Worm (Caenorhabditis elegans) whole organism, early embryonic: ENCODE data around the gene srsx-12.

Experiments used
- B0310.2 ChIP-seq: sonication (generic microtip); optimal IDR thresholded peaks from 2 replicates; lab custom pipeline; 2016; ENCODE audit warnings: mild to moderate bottlenecking, missing genetic modification characterization, missing compliant biosample characterization
- F13C5.2 ChIP-seq: sonication (generic microtip); optimal IDR thresholded peaks from 2 replicates; lab custom pipeline; 2017; ENCODE audit warnings: mild to moderate bottlenecking, missing genetic modification characterization, inconsistent platforms, missing compliant biosample characterization
- aly-1 ChIP-seq: sonication (generic microtip); optimal IDR thresholded peaks from 2 replicates; lab custom pipeline; 2016; ENCODE audit warnings: missing genetic modification characterization, missing compliant biosample characterization
- ama-1 ChIP-seq: fragments of 150-350 bp; optimal IDR thresholded peaks from 2 replicates; lab custom pipeline; 2014
- ceh-13 ChIP-seq: fragments of 200-800 bp; sonication (Bioruptor generic); optimal IDR thresholded peaks from 2 replicates; lab custom pipeline; 2018; ENCODE audit warnings: mild to moderate bottlenecking, missing genetic modification characterization, missing compliant biosample characterization
- ceh-36 ChIP-seq: sonication (generic microtip); optimal IDR thresholded peaks from 2 replicates; lab custom pipeline; 2016; ENCODE audit warnings: missing genetic modification characterization, inconsistent platforms, missing compliant biosample characterization
- ets-7 ChIP-seq: sonication (generic microtip); optimal IDR thresholded peaks from 2 replicates; lab custom pipeline; 2016; ENCODE audit warnings: missing genotype, missing genetic modification characterization, missing compliant biosample characterization
- flt-1 ChIP-seq: fragments of 200-800 bp; sonication (Bioruptor generic); IDR thresholded peaks from 2 replicates; pipeline ENCODE4 v1.3.6; 2022; ENCODE audit warnings: missing genetic modification characterization, missing compliant biosample characterization
- hmbx-1 ChIP-seq: sonication (generic microtip); optimal IDR thresholded peaks from 2 replicates; lab custom pipeline; 2016; ENCODE audit warnings: mild to moderate bottlenecking, missing genetic modification characterization, missing compliant biosample characterization
- hmg-4 ChIP-seq: fragments of 200-800 bp; sonication (Bioruptor generic); optimal IDR thresholded peaks from 2 replicates; lab custom pipeline; 2018; ENCODE audit warnings: mild to moderate bottlenecking, missing genetic modification characterization, missing compliant biosample characterization
- hnd-1 ChIP-seq: sonication (generic microtip); optimal IDR thresholded peaks from 2 replicates; lab custom pipeline; 2016; ENCODE audit warnings: missing genetic modification characterization, missing compliant biosample characterization
- pes-1 ChIP-seq: fragments of 200-800 bp; sonication (Bioruptor generic); IDR thresholded peaks from 2 replicates; pipeline ENCODE4 v1.3.6; 2022; ENCODE audit warnings: missing genetic modification reagents, missing genetic modification characterization, missing compliant biosample characterization
- scrt-1 ChIP-seq: fragments of 200-800 bp; sonication (Bioruptor generic); IDR thresholded peaks from 2 replicates; pipeline ENCODE4 v1.3.6; 2022; ENCODE audit warnings: missing genetic modification characterization, missing compliant biosample characterization
- sea-1 ChIP-seq: fragments of 200-800 bp; sonication (Bioruptor generic); conservative IDR thresholded peaks from 2 replicates; pipeline ENCODE4 v1.3.6; 2022; ENCODE audit warnings: missing genetic modification characterization, missing compliant biosample characterization
- tbx-11 ChIP-seq: fragments of 200-800 bp; sonication (Bioruptor generic); IDR thresholded peaks from 2 replicates; pipeline ENCODE4 v1.3.6; 2022; ENCODE audit warnings: missing genetic modification characterization, missing compliant biosample characterization
- tbx-37 ChIP-seq: fragments of 200-800 bp; sonication (Bioruptor generic); conservative IDR thresholded peaks from 2 replicates; pipeline ENCODE4 v1.3.6; 2022; ENCODE audit warnings: missing genetic modification reagents, missing genetic modification characterization, missing compliant biosample characterization
- tra-4 ChIP-seq: sonication (generic microtip); optimal IDR thresholded peaks from 2 replicates; lab custom pipeline; 2017; ENCODE audit warnings: missing genetic modification characterization, missing compliant biosample characterization

Gene srsx-12

ce11 chrV:5012193-5012853, 31.6 kb upstream of the srsx-12 start, which contains the start of gene srr-6:
Gene srr-6 (plus strand): TSS chrV:5012803.
- TF ChIP-seq tbx-11 (GFP tag; lab: Robert Waterston, UW) (no peak), B0310.2 (no peak), flt-1 (GFP tag; lab: Robert Waterston, UW) (no peak), ceh-13 (GFP tag; lab: Kevin White, UChicago) (no peak), hmg-4 (GFP tag; lab: Kevin White, UChicago) (no peak), ama-1 (lab: Kevin White, UChicago) (no peak), aly-1 (tag; lab: Kevin White, UChicago) (no peak), sea-1 (no peak), tbx-37 (GFP tag; lab: Robert Waterston, UW) (no peak), pes-1 (GFP tag; lab: Robert Waterston, UW) (no peak), scrt-1 (no peak), ceh-36 (no peak), F13C5.2 (tag; lab: Kevin White, UChicago) (no peak), hmbx-1 (tag; lab: Kevin White, UChicago) (no peak), ets-7 (tag; lab: Kevin White, UChicago) (no peak), hnd-1 (no peak), tra-4 (tag; lab: Kevin White, UChicago) (no peak)

ce11 chrV:5001386-5001785, 20.6 kb upstream of the srsx-12 start, which contains the start of gene srr-8:
Gene srr-8 (plus strand): TSS chrV:5001686.
- TF ChIP-seq ama-1 (lab: Kevin White, UChicago) (no peak), F13C5.2 (tag; lab: Kevin White, UChicago) (no peak), hmbx-1 (tag; lab: Kevin White, UChicago) (no peak), tra-4 (tag; lab: Kevin White, UChicago) (no peak), tbx-11 (GFP tag; lab: Robert Waterston, UW) (no peak), tbx-37 (GFP tag; lab: Robert Waterston, UW) (no peak), B0310.2 (no peak), ceh-13 (GFP tag; lab: Kevin White, UChicago) (no peak), flt-1 (GFP tag; lab: Robert Waterston, UW) (no peak), aly-1 (tag; lab: Kevin White, UChicago) (no peak), sea-1 (no peak), ceh-36 (no peak), scrt-1 (no peak), hmg-4 (GFP tag; lab: Kevin White, UChicago) (no peak), hnd-1 (no peak), pes-1 (GFP tag; lab: Robert Waterston, UW) (no peak), ets-7 (tag; lab: Kevin White, UChicago) (no peak)

ce11 chrV:5000406-5000805, 19.6 kb upstream of the srsx-12 start, which contains the start of gene ugt-7:
Gene ugt-7 (minus strand): TSS chrV:5000566.
- no peak for TF ChIP-seq pes-1 (GFP tag; lab: Robert Waterston, UW)

ce11 chrV:4995155-4995554, 14.4 kb upstream of the srsx-12 start, which contains the start of gene ncx-9:
Gene ncx-9 (minus strand): TSS chrV:4995255.
- TF ChIP-seq pes-1 (GFP tag; lab: Robert Waterston, UW) (no peak), B0310.2 (no peak), ama-1 (lab: Kevin White, UChicago) (no peak), ceh-36 (no peak), tbx-37 (GFP tag; lab: Robert Waterston, UW) (no peak)

- no peak for TF ChIP-seq sea-1
Measured at ce11 chrV:4987097-4987496, 6.3 kb upstream of the srsx-12 start, which contains the start of gene ncx-8. Gene ncx-8 (minus strand): TSS chrV:4987197.

- TF ChIP-seq tra-4 (tag; lab: Kevin White, UChicago) (no peak), pes-1 (GFP tag; lab: Robert Waterston, UW) (no peak), ceh-36 (no peak), F13C5.2 (tag; lab: Kevin White, UChicago) (no peak), hmg-4 (GFP tag; lab: Kevin White, UChicago) (no peak), aly-1 (tag; lab: Kevin White, UChicago) (no peak), scrt-1 (no peak), ets-7 (tag; lab: Kevin White, UChicago) (no peak), sea-1 (no peak), ceh-13 (GFP tag; lab: Kevin White, UChicago) (no peak), tbx-11 (GFP tag; lab: Robert Waterston, UW) (no peak), tbx-37 (GFP tag; lab: Robert Waterston, UW) (no peak), B0310.2 (no peak), hnd-1 (no peak), hmbx-1 (tag; lab: Kevin White, UChicago) (no peak), ama-1 (lab: Kevin White, UChicago) (no peak), flt-1 (GFP tag; lab: Robert Waterston, UW) (no peak)
Measured at ce11 chrV:4983091-4983490, 2.3 kb upstream of the srsx-12 start, which contains the start of gene srsx-13. Gene srsx-13 (minus strand): TSS chrV:4983191.

ce11 chrV:4980094-4980493, 679 bp downstream of the srsx-12 start:
- no peak for TF ChIP-seq tbx-11 (GFP tag; lab: Robert Waterston, UW)
- no peak for TF ChIP-seq tra-4 (tag; lab: Kevin White, UChicago)
- no peak for TF ChIP-seq scrt-1
- TF ChIP-seq ceh-13 (GFP tag; lab: Kevin White, UChicago), result no peak
- TF ChIP-seq tbx-37 (GFP tag; lab: Robert Waterston, UW), result no peak
- no peak for TF ChIP-seq ets-7 (tag; lab: Kevin White, UChicago)
- no peak for TF ChIP-seq hmg-4 (GFP tag; lab: Kevin White, UChicago)
- TF ChIP-seq hnd-1, result no peak
- TF ChIP-seq aly-1 (tag; lab: Kevin White, UChicago), result no peak
- no peak for TF ChIP-seq ceh-36
- no peak for TF ChIP-seq F13C5.2 (tag; lab: Kevin White, UChicago)
- TF ChIP-seq B0310.2, result no peak
- no peak for TF ChIP-seq sea-1
- no peak for TF ChIP-seq hmbx-1 (tag; lab: Kevin White, UChicago)
- TF ChIP-seq ama-1 (lab: Kevin White, UChicago), result no peak
- TF ChIP-seq flt-1 (GFP tag; lab: Robert Waterston, UW), result no peak
- TF ChIP-seq pes-1 (GFP tag; lab: Robert Waterston, UW), result no peak
